Fruit fly (Drosophila melanogaster) S2 (cell line): ENCODE results near the gene Eig71Ei.

Experiments
- CG8478 ChIP-seq: fragments of >200 bp; optimal IDR thresholded peaks from 2 replicates; lab custom pipeline; 2018
- CTCF ChIP-seq, 2 experiments: fragments of >200 bp; optimal IDR thresholded peaks; 2 replicates each; lab custom pipeline; 2018

DNA sequence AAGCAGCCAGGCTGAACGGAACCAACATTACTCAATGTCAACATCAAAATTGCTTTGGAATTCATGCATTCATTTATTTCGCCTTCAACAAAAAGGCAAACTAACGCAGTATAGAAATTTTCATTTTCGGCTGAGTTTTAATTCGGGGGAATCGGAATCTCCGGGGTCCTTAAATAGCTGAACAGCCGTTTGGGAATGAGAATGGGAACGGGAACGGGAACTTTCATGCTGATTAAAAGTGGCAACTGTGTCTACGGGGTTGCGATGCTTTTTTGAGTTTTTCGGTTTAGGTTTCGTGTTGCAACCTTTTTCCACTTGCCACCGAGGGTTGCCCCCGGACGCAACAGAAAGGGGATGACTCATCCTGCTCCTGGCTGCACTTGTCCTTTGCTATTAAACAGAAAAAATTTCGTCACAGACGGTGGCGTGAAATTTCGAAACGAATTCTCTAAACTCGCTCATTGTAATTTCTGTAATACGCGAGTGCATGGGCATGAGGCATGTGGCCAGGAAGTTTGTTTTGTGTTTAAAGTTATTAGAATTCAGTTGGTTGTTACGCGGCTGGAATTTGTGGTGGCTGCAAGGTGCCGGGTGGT is 4.8 kb downstream of the Eig71Ei start:
- no peak for TF ChIP-seq CG8478 (lab: Kevin White, UChicago)
- TF ChIP-seq CTCF (optimal IDR thresholded peaks at IDR 0.05; lab: Kevin White, UChicago): no peak
